Fruit fly (Drosophila melanogaster): Measurements from ENCODE around the gene Mat89Ba.
A peak's percentile ranks its signal among the peaks of the same experiment; 100 is the strongest.

The Mat89Ba gene

dm6 chr3R:16220854-16221253 is 51.4 kb downstream of the Mat89Ba start (continued):
- no peak for TF ChIP-seq CG4617 (GFP tag; optimal IDR thresholded peaks at IDR 0.05; ENCODE audit: borderline replicate concordance)
- TF ChIP-seq CG7963 (GFP tag; IDR thresholded peaks at IDR 0.05; ENCODE audit: partially characterized antibody), result no peak

dm6 chr3R:16220050-16220670 is 52.1 kb downstream of the Mat89Ba start:
- TF ChIP-seq Ets65A (GFP tag) (peak; percentile 86), sens (GFP tag) (peak; percentile 64), unpg (GFP tag; optimal IDR thresholded peaks at IDR 0.05) (no peak), odd (GFP tag; optimal IDR thresholded peaks at IDR 0.05) (no peak), Drgx (GFP tag; IDR thresholded peaks at IDR 0.05) (0 out of 2 replicates have a peak, but pooled peaks have one; percentile 25), aop (GFP tag; IDR thresholded peaks at IDR 0.05) (no peak), Dip2 (GFP tag; IDR thresholded peaks at IDR 0.05) (no peak), CG17568 (GFP tag; optimal IDR thresholded peaks at IDR 0.05) (no peak), CG12769 (tag; optimal IDR thresholded peaks at IDR 0.05) (no peak), stwl (tag; optimal IDR thresholded peaks at IDR 0.05) (peak; percentile 44), ci (GFP tag; IDR thresholded peaks at IDR 0.05) (no peak), chinmo (GFP tag; IDR thresholded peaks at IDR 0.05; ENCODE audit: partially characterized antibody) (no peak), Med (GFP tag) (peak; percentile 28)
